Fruit fly (Drosophila melanogaster): ENCODE results near the gene Npc1a.

- TF ChIP-seq Sin3A (optimal IDR thresholded peaks at IDR 0.05) (no peak), Myc (optimal IDR thresholded peaks at IDR 0.05) (no peak)
Observed at dm6 chr2L:10263343-10263744, 42.3 kb upstream of the Npc1a start, which contains the start of gene Rsf1.

Measured in Kc167 (cell line).